Fruit fly (Drosophila melanogaster) ovary, adult (tissue): ENCODE data around the gene CG12645.
A peak's percentile ranks its signal among the peaks of the same experiment; 100 is the strongest.

Experiments used
- CG17801 ChIP-seq: fragments of 200-800 bp; optimal IDR thresholded peaks from 2 replicates; lab custom pipeline; 2019; ENCODE audit warnings: missing biosample characterization, mild to moderate bottlenecking, missing genetic modification characterization, moderate library complexity; ENCODE audit not compliant: partially characterized antibody

CG12645 gene

DNA sequence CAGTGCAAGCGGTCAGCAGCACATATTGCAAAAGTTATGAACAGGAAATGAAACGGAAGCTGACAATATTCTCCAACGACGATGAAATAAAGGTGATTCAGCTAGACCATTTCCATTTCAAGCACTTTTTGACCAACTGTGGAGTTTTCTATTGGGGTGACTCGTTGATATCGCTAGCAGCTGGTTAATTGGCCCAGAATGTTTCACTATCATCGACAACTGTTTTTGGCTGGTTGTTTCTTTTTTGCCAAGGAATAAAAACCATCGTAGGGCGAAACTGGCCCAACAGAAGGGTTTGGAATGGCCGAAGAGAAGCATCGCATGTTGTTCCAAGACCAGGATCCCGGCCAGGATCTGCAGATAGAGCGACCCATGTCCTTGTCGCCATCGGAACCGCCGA, at the start of gene CG12645:
CG12645 (plus strand) TSS at position 301 of the 400 bp plus-strand sequence.
- TF ChIP-seq CG17801 = no peak

- TF ChIP-seq CG17801 = peak; percentile 20
These were observed 48.9 kb upstream of the CG12645 start for dm6 chrX:10104477-10104876.

dm6 chrX:10105701-10106307, 47.6 kb upstream of the CG12645 start:
- TF ChIP-seq CG17801 = no peak

DNA sequence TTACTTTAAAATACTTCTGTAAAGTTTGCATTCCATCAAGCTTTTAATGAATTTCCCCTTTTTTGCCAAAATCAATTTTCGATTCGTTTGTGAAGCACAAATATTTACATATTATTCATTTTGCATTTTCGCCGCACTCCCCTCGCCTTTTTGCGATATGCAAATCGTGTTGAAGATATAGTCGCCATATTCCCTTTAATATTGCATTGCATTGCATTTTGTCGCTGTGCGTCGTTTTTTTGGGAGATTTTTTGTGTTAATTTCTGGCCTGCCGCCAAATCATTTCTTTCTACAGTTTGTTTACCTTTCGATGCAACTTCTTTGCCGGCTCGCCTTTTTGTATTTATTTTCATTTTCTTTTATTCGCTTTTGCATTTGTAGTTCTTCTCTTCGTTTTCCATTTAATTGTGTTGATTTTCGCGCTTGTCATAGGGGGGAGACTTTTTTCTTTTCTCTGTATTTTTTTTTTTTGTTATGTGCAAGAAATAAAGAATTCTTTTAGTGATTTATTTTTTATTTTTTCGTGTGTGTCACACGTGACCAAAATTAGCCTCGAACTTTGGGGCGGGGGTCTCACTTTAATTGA, 46.8 kb upstream of the CG12645 start:
- peak; percentile 83 for TF ChIP-seq CG17801

dm6 chrX:10108286-10108685, 45.1 kb upstream of the CG12645 start:
- TF ChIP-seq CG17801 = no peak

DNA sequence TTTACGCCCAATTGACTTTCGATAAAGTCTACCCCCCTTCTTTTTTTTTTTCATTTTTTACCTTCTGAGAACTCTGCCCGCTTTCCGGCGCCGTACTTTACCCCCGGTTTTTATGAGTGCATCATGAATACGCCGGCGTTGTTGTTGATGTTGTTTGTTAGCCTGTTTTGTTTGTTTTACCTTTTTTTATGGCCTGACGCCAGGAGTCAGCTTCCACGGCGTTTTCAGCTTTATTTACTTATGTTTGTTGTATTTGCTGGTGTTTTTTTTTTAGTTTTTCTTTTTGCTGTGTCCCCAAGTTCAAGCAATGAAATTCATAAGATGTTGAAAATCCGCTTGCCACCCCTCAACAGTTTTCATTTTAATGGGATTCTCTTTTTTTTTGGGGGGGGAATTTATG, 42.5 kb upstream of the CG12645 start:
- no peak for TF ChIP-seq CG17801

DNA sequence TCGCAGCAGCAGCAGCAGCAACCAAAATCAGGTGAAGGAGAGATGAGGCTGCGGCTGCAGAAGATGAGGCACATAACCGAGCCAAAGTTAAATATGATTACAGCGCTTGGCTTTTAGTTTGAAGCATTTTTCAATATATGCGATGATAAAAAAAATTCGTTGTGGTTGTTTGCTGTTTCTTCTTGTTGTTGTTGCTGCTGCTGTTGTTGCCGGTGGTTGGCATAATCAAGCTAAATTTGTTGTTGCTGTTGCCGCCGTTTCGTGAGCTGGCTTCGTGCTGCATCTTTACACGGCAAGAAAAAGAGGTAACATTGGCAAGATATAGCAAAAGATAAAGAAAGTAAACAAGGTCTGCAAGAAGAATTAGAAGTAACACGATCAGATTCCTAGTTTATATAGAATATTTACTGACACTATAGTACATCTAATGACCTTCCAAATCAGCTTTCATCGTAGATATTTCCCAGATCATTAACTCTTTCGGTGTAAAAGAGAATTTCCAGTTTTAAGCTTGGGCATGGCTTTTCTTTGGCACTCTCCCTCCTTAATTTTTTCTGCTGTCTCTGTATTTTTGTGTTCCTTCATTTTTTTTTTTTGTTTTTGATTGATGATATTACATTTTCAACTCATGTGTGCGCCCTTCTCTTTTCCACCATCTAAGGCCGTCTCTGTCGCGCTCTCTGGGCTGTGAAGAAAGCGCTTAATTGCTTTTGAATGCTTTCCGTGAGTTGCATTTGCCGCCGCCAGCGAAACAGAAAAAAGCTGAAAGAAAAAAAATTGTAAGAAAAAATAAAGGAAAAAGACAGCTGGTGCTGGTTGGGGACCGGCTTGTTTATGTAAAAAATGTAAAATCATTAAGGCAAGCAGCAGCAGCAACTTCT, 39.3 kb upstream of the CG12645 start:
- peak; percentile 25 for TF ChIP-seq CG17801

DNA sequence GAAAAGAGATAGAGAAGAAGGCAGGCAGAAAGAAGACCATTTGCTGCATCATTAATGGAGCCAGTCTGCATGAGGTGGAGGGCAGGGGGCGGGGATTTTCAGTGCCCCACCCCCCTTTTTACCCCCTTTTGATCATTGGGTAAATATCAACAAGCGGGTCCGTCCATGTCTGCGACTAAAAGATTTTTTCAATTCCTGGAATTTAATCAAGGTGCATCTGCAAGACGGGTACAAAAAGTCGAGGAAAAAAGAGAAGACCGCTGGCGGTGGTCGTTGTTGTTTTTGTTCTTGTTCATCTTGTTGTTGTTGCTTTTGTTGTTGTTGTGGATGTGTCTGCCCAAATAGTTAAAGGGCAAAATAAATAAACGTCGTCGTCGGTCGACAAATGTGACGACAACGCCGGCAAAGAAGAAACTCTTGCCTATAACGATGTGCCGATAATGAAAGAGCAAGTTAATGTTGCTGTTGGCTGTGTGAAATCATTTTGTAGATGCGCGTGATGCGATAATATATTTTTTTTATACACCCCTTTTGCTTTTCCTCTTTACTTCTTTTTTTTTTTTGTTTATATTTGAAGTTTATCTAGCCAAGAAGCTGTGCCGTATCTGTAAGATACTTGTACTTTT, 37.7 kb upstream of the CG12645 start:
- TF ChIP-seq CG17801 = no peak

DNA sequence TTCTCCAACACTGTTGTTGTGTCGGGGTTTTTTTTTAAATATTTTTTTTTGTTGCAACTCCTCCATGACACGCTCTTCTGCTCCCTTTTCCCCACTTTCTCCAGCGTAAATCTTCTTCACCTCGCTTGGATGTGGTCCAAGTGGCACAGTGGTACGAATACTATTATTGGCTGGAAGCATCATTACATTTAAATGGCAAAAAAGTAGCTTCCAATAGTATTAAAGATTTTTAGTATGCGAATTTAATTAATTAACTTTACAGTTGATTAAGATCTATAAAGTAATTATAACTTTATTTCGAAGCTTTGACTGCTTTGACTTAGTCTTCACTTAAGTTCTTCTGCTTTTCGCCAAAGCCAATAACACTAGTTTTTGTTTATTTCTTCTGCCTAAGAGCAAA, 35.1 kb upstream of the CG12645 start:
- TF ChIP-seq CG17801 = no peak

DNA sequence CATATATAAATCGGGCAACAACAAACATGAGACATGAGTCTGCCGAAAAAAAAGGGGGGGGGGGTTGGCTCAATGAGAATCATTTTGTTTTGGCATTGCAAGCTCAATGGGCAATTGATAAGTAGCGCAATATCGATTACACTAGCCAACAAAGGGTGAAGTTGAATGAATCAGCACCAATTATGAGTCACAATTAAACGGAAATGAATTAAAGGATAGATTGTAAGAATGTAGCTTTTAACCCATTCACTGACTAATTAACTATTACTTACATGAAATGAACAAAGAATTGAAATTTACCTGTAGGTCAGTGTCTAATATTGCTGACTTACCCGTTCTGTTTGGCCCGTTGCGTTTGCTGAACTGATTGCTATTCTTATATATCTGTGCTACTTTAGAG, 27.8 kb upstream of the CG12645 start:
- peak; percentile 86 for TF ChIP-seq CG17801

DNA sequence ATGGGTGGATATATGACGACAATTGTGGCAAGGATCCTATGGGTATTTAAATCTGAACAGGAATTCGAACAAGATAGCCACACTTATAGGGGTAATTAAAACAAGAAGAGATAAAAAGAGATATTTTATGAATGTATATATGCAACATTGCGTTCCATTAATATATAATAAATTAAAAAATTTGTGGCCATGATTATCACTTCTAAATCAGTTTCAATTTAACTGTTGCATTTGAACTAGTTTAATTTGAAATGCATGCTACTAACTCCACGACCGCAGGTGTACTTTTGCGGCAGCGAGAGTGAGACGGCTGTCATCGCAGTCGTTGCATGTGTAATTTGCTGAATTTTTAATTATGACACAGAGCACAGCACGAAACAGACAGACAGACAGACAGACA, 26.2 kb upstream of the CG12645 start:
- no peak for TF ChIP-seq CG17801

dm6 chrX:10137587-10137986, 15.8 kb upstream of the CG12645 start:
- TF ChIP-seq CG17801 = no peak

DNA sequence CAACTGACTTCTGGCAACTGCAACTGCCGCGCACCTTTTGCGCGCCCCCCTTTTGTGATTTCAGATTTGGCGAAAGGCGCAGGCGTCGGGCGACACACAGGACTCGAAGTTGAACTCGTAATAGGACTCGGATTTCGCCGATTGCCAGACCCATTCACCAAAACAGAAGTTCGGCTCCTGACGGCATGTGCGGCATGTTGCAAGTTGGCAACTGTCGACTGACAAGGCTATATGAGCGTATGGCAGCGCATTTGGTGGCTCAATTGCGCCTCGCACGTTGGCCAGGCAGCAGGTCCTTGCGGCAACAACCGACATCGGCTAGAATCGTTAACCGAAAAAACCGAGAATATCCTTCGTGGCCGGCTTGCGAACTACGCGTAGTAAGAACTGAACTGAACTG, 4.8 kb downstream of the CG12645 start, which contains the start of gene CG43902:
CG43902 (plus strand) TSS at position 260 of the 400 bp plus-strand sequence.
- TF ChIP-seq CG17801 = no peak

DNA sequence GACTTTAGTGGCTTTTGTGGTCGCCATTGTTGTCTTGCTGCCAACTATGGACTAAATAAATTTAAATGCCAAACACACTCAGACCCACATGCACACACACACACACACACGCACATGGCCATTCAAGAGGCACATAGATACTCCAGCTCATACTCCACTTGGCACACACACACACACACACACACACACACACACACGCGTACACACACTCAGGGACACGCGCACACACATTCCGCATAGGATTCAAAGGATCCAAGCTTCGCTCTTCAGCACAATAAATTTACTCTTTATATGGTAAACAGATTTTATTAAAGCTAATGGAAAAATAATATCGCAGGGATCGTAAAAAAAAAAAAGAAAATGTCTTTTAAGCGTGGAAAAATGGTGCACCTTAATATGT, 29.5 kb downstream of the CG12645 start:
- no peak for TF ChIP-seq CG17801

dm6 chrX:10184355-10185058, 31.1 kb downstream of the CG12645 start:
- TF ChIP-seq CG17801 = no peak

DNA sequence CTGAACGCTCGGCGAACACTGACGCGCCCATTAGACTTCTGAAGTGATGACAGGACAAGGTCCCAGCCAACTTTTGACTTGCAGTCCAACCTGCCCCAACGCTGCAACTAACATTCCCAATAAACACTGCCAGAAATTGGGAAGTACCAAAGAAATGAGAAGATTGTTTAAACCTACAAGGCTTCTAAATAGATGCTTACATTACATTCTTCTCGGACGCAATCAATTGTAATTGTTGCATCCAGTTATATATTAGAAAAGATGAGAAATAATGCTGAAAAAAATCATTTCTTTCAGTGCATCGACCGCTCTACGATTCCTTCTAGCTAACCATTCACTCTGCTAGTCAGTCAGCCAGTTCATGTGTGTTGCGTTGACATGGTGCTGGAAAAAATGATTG, 49.2 kb downstream of the CG12645 start:
- TF ChIP-seq CG17801 = no peak
